Worm (Caenorhabditis elegans) whole organism, L1 larva: ENCODE results near the gene clec-42.

Experiments used
- C04F5.9 ChIP-seq: sonication (generic microtip); optimal IDR thresholded peaks from 2 replicates; lab custom pipeline; 2016; ENCODE audit warnings: missing genetic modification characterization, missing compliant biosample characterization
- C16A3.4 ChIP-seq: fragments of 150-350 bp; optimal IDR thresholded peaks from 2 replicates; lab custom pipeline; 2014; ENCODE audit warnings: missing biosample characterization, missing genetic modification characterization
- C34B4.2 ChIP-seq: sonication (generic microtip); optimal IDR thresholded peaks from 2 replicates; lab custom pipeline; 2017; ENCODE audit warnings: mild to moderate bottlenecking, missing genetic modification characterization, missing compliant biosample characterization
- ceh-8 ChIP-seq: fragments of 200-800 bp; sonication (Bioruptor generic); optimal IDR thresholded peaks from 2 replicates; lab custom pipeline; 2018; ENCODE audit warnings: mild to moderate bottlenecking, missing genetic modification characterization, moderate library complexity, missing compliant biosample characterization
- ceh-82 ChIP-seq, 3 experiments: fragments of 150-350 bp in 1 of 3; sonication (generic microtip) in 2 of 3; optimal IDR thresholded peaks; 2 replicates each; lab custom pipeline; 2014 to 2017; ENCODE audit warnings: missing biosample characterization in 3 of 3, missing genetic modification characterization in 3 of 3
- ceh-90 ChIP-seq: sonication (generic microtip); optimal IDR thresholded peaks from 2 replicates; lab custom pipeline; 2016; ENCODE audit warnings: missing genetic modification characterization, missing compliant biosample characterization
- ces-1 ChIP-seq: fragments of 150-350 bp; optimal IDR thresholded peaks from 2 replicates; lab custom pipeline; 2014; ENCODE audit warnings: missing biosample characterization, missing genetic modification reagents, missing genetic modification characterization
- dsc-1 ChIP-seq: sonication (generic microtip); optimal IDR thresholded peaks from 2 replicates; lab custom pipeline; 2016; ENCODE audit warnings: mild to moderate bottlenecking, missing genetic modification characterization, missing compliant biosample characterization
- egl-27 ChIP-seq, 2 experiments: fragments of 150-350 bp in 1 of 2; sonication (generic microtip); optimal IDR thresholded peaks; 3 replicates each; lab custom pipeline; 2017 to 2018; ENCODE audit warnings: missing biosample characterization in 2 of 2, missing genetic modification characterization in 2 of 2, missing genetic modification reagents in 2 of 2
- fkh-8 ChIP-seq: sonication (generic microtip); optimal IDR thresholded peaks from 2 replicates; lab custom pipeline; 2016; ENCODE audit warnings: mild to moderate bottlenecking, missing genetic modification characterization, missing compliant biosample characterization
- grh-1 ChIP-seq: fragments of 200-800 bp; sonication (Bioruptor generic); IDR thresholded peaks from 2 replicates; pipeline ENCODE4 v1.3.6; 2022; ENCODE audit warnings: missing genetic modification reagents, missing genetic modification characterization, missing compliant biosample characterization
- hpl-2 ChIP-seq: fragments of 150-350 bp; optimal IDR thresholded peaks from 2 replicates; lab custom pipeline; 2014; ENCODE audit warnings: missing biosample characterization, missing genetic modification reagents, missing genetic modification characterization
- lin-39 ChIP-seq: fragments of 150-350 bp; optimal IDR thresholded peaks from 2 replicates; lab custom pipeline; 2014; ENCODE audit warnings: missing biosample characterization, missing genetic modification reagents, missing genetic modification characterization
- lir-3 ChIP-seq: sonication (generic microtip); optimal IDR thresholded peaks from 2 replicates; lab custom pipeline; 2016; ENCODE audit warnings: mild to moderate bottlenecking, missing genetic modification characterization, moderate library complexity, missing compliant biosample characterization; ENCODE audit not compliant: poor library complexity
- mdl-1 ChIP-seq, 2 experiments: fragments of 150-350 bp; optimal IDR thresholded peaks; 2 replicates each; lab custom pipeline; 2014 to 2017; ENCODE audit warnings: missing biosample characterization in 2 of 2, missing genetic modification characterization in 2 of 2, inconsistent platforms in 1 of 2
- mep-1 ChIP-seq: fragments of 150-350 bp; optimal IDR thresholded peaks from 2 replicates; lab custom pipeline; 2014; ENCODE audit warnings: missing biosample characterization, missing genetic modification characterization
- nhr-19 ChIP-seq: fragments of 200-800 bp; sonication (Bioruptor generic); conservative IDR thresholded peaks from 2 replicates; pipeline ENCODE4 v1.3.6; 2022; ENCODE audit warnings: missing genetic modification characterization, missing compliant biosample characterization
- nhr-20 ChIP-seq: sonication (generic microtip); optimal IDR thresholded peaks from 2 replicates; lab custom pipeline; 2016; ENCODE audit warnings: mild to moderate bottlenecking, missing genetic modification characterization, missing compliant biosample characterization
- nhr-28 ChIP-seq: fragments of 150-350 bp; optimal IDR thresholded peaks from 2 replicates; lab custom pipeline; 2014; ENCODE audit warnings: missing biosample characterization, missing genetic modification characterization
- nhr-71 ChIP-seq: sonication (generic microtip); optimal IDR thresholded peaks from 2 replicates; lab custom pipeline; 2016; ENCODE audit warnings: mild to moderate bottlenecking, missing genetic modification characterization, moderate library complexity, missing compliant biosample characterization
- nhr-76 ChIP-seq: sonication (generic microtip); optimal IDR thresholded peaks from 2 replicates; lab custom pipeline; 2017; ENCODE audit warnings: missing biosample characterization, missing genetic modification characterization
- nhr-84 ChIP-seq: sonication (generic microtip); optimal IDR thresholded peaks from 2 replicates; lab custom pipeline; 2017; ENCODE audit warnings: missing biosample characterization, missing genetic modification characterization
- nhr-85 ChIP-seq: sonication (generic microtip); peaks from one replicate; lab custom pipeline; 2016; ENCODE audit warnings: missing genetic modification characterization, inconsistent platforms, missing compliant biosample characterization
- nhr-90 ChIP-seq: sonication (generic microtip); optimal IDR thresholded peaks from 2 replicates; lab custom pipeline; 2016; ENCODE audit warnings: mild to moderate bottlenecking, missing genetic modification characterization, missing compliant biosample characterization; ENCODE audit not compliant: poor library complexity
- pag-3 ChIP-seq: sonication (generic microtip); optimal IDR thresholded peaks from 2 replicates; lab custom pipeline; 2017; ENCODE audit warnings: missing genetic modification characterization, mild to moderate bottlenecking, missing compliant biosample characterization, antibody characterized with exemption, borderline replicate concordance; ENCODE audit not compliant: insufficient read depth
- pax-3 ChIP-seq: fragments of 200-800 bp; sonication (Bioruptor generic); optimal IDR thresholded peaks from 2 replicates; lab custom pipeline; 2018; ENCODE audit warnings: mild to moderate bottlenecking, missing genetic modification characterization, moderate library complexity, missing compliant biosample characterization
- pqm-1 ChIP-seq: sonication (generic microtip); optimal IDR thresholded peaks from 3 replicates; lab custom pipeline; 2017; ENCODE audit warnings: missing biosample characterization, missing genetic modification characterization
- rnt-1 ChIP-seq: sonication (generic microtip); optimal IDR thresholded peaks from 2 replicates; lab custom pipeline; 2016; ENCODE audit warnings: mild to moderate bottlenecking, missing genetic modification characterization, moderate library complexity, missing compliant biosample characterization
- snpc-4 ChIP-seq: fragments of 150-350 bp; optimal IDR thresholded peaks from 2 replicates; lab custom pipeline; 2014; ENCODE audit warnings: missing biosample characterization, missing genetic modification characterization
- sptf-1 ChIP-seq: fragments of 150-350 bp; optimal IDR thresholded peaks from 2 replicates; lab custom pipeline; 2014; ENCODE audit warnings: missing biosample characterization, missing genetic modification characterization
- swsn-7 ChIP-seq: sonication (generic microtip); optimal IDR thresholded peaks from 2 replicates; lab custom pipeline; 2016; ENCODE audit warnings: missing genetic modification characterization, missing compliant biosample characterization
- unc-130 ChIP-seq: fragments of 150-350 bp; optimal IDR thresholded peaks from 2 replicates; lab custom pipeline; 2017; ENCODE audit warnings: missing biosample characterization, missing genetic modification characterization, inconsistent platforms
- unc-30 ChIP-seq: sonication (generic microtip); optimal IDR thresholded peaks from 2 replicates; lab custom pipeline; 2017; ENCODE audit warnings: missing biosample characterization, missing genetic modification characterization
- unc-98 ChIP-seq: fragments of 200-800 bp; sonication (Bioruptor generic); IDR thresholded peaks from 2 replicates; pipeline ENCODE4 v1.3.6; 2022; ENCODE audit warnings: missing genetic modification characterization, missing compliant biosample characterization
- xbp-1 ChIP-seq: sonication (generic microtip); optimal IDR thresholded peaks from 2 replicates; lab custom pipeline; 2016; ENCODE audit warnings: missing genetic modification characterization, missing compliant biosample characterization
- zip-4 ChIP-seq: fragments of 200-800 bp; sonication (Bioruptor generic); optimal IDR thresholded peaks from 2 replicates; lab custom pipeline; 2018; ENCODE audit warnings: mild to moderate bottlenecking, missing genetic modification characterization, moderate library complexity, missing compliant biosample characterization
- ztf-11 ChIP-seq, 2 experiments: sonication (generic microtip); optimal IDR thresholded peaks; 2 replicates each; lab custom pipeline; 2016 to 2017; ENCODE audit warnings: missing genetic modification characterization in 2 of 2, missing biosample characterization in 1 of 2, missing compliant biosample characterization in 1 of 2
- ztf-4 ChIP-seq: fragments of 150-350 bp; optimal IDR thresholded peaks from 2 replicates; lab custom pipeline; 2014; ENCODE audit warnings: missing biosample characterization, missing genetic modification characterization

Gene clec-42

DNA sequence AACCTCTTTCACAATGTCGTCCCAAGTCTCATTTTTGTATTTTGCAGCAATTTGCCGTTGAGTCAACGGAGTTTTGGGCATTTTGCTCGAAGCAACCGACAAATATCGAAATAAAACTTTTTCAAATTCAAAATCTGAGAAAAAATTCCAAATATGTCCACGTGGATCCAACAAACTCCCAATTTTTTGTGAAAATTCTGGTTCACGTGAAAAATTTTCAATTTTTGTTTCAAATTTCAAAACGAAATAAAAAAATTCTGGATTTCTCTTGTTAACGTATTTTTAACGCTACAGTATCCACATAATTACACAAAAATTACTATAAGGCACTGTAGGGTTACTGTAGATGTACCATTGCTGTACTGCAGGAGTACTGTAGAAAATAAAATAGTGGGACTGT lies 30.0 kb upstream of the clec-42 start, which contains the start of gene C14A6.13:
Gene C14A6.13, minus strand, starts transcription at position 101 of the 400 bp plus-strand sequence.
- no peak for TF ChIP-seq nhr-20
- TF ChIP-seq fkh-8 (tag; lab: Kevin White, UChicago) = no peak

DNA sequence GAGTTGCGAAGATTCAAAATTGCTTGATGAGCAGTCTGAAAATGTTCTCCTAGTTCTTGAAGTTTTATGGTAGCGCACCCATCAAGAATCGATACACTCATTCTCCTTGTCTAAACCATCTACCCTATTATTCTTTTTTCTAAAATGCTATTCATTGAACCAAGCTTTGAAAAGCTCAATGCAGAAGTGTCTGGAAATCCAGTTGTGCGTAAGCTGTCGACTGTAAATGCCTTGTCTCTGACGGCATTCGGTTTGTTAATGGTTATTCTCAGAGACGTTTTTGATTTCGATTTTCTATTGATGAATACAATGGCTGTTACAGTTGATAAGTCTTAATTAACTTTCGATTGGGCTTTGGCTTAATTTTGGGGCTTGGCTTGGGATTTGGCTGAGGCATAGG lies 28.6 kb upstream of the clec-42 start, which contains the start of gene C14A6.12:
Gene C14A6.12, minus strand, starts transcription at position 101 of the 400 bp plus-strand sequence.
- TF ChIP-seq nhr-85 (no peak), dsc-1 (no peak), nhr-19 (GFP tag; lab: Robert Waterston, UW) (no peak), ceh-82 (tag; optimal IDR thresholded peaks at IDR 0.05; lab: Kevin White, UChicago) (no peak)

DNA sequence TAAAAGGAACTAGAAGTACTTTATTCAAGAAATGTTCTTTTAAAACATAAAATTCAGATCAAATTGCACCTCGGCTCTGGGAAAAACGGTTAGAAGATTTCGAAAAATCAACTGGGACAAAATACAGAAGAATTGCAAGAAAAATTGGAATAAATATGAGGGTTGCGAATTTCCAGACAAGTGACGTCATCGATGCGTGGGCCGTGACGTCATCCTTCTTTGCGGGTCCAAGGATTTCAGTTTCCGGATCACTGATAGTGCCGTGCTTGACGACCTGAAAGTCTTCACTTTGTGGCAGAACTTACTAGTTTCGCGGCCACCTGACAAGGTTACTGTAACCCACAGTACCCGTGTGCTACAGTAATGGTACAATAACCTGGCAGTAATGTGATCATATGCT lies 27.8 kb upstream of the clec-42 start:
- no peak for TF ChIP-seq ceh-8 (GFP tag; lab: Kevin White, UChicago)
- TF ChIP-seq mep-1 (tag; lab: Kevin White, UChicago) = no peak
- no peak for TF ChIP-seq nhr-84 (tag; lab: Kevin White, UChicago)
- TF ChIP-seq lin-39 (tag; lab: Kevin White, UChicago) = no peak
- no peak for TF ChIP-seq ceh-90 (tag; lab: Kevin White, UChicago)
- TF ChIP-seq swsn-7 (tag; lab: Kevin White, UChicago) = no peak
- no peak for TF ChIP-seq pqm-1 (tag; lab: Kevin White, UChicago)
- no peak for TF ChIP-seq pag-3
- no peak for TF ChIP-seq nhr-20
- no peak for TF ChIP-seq fkh-8 (tag; lab: Kevin White, UChicago)
- TF ChIP-seq nhr-85 = no peak
- TF ChIP-seq zip-4 (GFP tag; lab: Kevin White, UChicago) = no peak
- TF ChIP-seq grh-1 (GFP tag; lab: Robert Waterston, UW) = no peak
- no peak for TF ChIP-seq C16A3.4 (tag; lab: Kevin White, UChicago)
- no peak for TF ChIP-seq ztf-11 (tag; optimal IDR thresholded peaks at IDR 0.05; lab: Kevin White, UChicago)
- no peak for TF ChIP-seq egl-27 (tag; optimal IDR thresholded peaks at IDR 0.05; lab: Kevin White, UChicago)
- no peak for TF ChIP-seq lir-3 (tag; lab: Kevin White, UChicago)
- no peak for TF ChIP-seq C04F5.9 (tag; lab: Kevin White, UChicago)
- no peak for TF ChIP-seq hpl-2 (GFP tag; lab: Kevin White, UChicago)

ce11 chrV:18164758-18165157 lies 26.5 kb upstream of the clec-42 start, which contains the start of gene C14A6.5:
TSS of gene C14A6.5 (minus strand) at chrV:18164858.
- TF ChIP-seq pax-3 (tag; lab: Kevin White, UChicago) = no peak
- no peak for TF ChIP-seq unc-130
- no peak for TF ChIP-seq lir-3 (tag; lab: Kevin White, UChicago)
- no peak for TF ChIP-seq nhr-28
- TF ChIP-seq rnt-1 (tag; lab: Kevin White, UChicago) = no peak
- TF ChIP-seq ces-1 = no peak
- TF ChIP-seq sptf-1 (tag; lab: Kevin White, UChicago) = no peak
- TF ChIP-seq ztf-4 (tag; lab: Kevin White, UChicago) = no peak
- no peak for TF ChIP-seq mdl-1 (tag; optimal IDR thresholded peaks at IDR 0.05; lab: Kevin White, UChicago)
- no peak for TF ChIP-seq nhr-90 (tag; lab: Kevin White, UChicago)
- TF ChIP-seq unc-30 (tag; lab: Kevin White, UChicago) = no peak
- no peak for TF ChIP-seq C34B4.2
- no peak for TF ChIP-seq nhr-76 (tag; lab: Kevin White, UChicago)
- TF ChIP-seq, all 84 proteins: peak for 0

DNA sequence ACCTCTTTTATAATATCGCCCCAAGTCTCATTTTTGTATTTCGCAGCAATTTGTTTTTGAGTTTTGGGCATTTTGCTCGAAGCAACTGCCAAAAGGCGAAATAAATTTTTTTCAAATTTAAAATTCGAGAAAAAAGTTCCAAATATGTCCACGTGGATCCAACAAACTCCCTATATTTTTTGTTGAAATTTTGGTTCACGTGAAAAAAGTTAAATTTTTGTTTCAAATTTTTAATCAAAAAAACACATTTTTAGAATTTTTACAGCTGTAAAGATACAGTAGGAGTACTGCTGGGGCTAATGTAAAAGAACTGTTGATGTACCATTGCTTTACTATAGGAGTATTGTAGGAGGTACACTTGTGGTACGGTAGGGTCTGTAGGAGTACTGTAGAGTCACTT lies 24.1 kb upstream of the clec-42 start, which contains the start of gene C14A6.6:
Gene C14A6.6, minus strand, starts transcription at position 101 of the 400 bp plus-strand sequence.
- TF ChIP-seq nhr-71 (tag; lab: Kevin White, UChicago) (no peak), xbp-1 (tag; lab: Kevin White, UChicago) (no peak), unc-98 (GFP tag; lab: Robert Waterston, UW) (no peak), fkh-8 (tag; lab: Kevin White, UChicago) (no peak), snpc-4 (no peak)
